In the genomic region with DNA sequence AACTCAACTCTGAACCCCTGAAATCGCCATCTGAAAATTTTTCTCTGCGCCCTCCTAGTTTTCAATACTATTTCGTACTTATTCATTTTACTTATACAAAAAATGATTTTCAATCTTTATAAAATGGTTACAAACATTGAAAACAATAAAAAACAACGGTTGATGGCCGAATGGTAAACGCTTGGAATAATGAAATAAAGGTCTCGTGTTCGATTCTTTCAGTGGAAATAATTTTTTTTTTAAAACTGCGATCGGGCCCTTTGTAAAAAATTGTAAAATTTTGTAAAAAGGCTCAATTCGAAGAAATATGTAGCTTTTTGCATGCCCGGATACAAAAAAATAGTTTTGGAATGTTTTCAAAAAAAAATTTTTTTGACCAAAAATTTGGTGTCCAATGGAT, we compare ENCODE assay signal across 2 worm cellular contexts.
TF ChIP-seq lines count a peak whose summit lies in the region.
"Not testable (repeated sequence)": the region's sequence is repeated elsewhere in the genome, so short reads cannot be mapped to it uniquely, and the experiment has no call there.

No protein-coding gene starts in this region.

TF ChIP-seq in whole organism, L4 larva, 104 proteins besides CTCF, POLR2A, EP300 and RAD21:
- peak; percentile 27; the same call in 1 of the 2 replicates for TF ChIP-seq lin-38 (GFP tag; IDR thresholded peaks at IDR 0.05; lab: Robert Waterston, UW)

TF ChIP-seq in whole organism, young adult, 124 proteins besides CTCF, POLR2A, EP300 and RAD21:
- TF ChIP-seq rpc-1 (optimal IDR thresholded peaks at IDR 0.05; lab: Kevin White, UChicago) = not testable (repeated sequence)
- peak; percentile 53 for TF ChIP-seq rpc-1 (tag; optimal IDR thresholded peaks at IDR 0.05; lab: Kevin White, UChicago)
- peak; percentile 29 for TF ChIP-seq tbp1 (GFP tag; optimal IDR thresholded peaks at IDR 0.05; lab: Kevin White, UChicago)
- TF ChIP-seq hmg-1.2 (GFP tag; IDR thresholded peaks at IDR 0.05; lab: Robert Waterston, UW) = peak; percentile 71
- peak; percentile 61; the same call in 1 of the 2 replicates for TF ChIP-seq lin-26 (GFP tag; IDR thresholded peaks at IDR 0.05; lab: Robert Waterston, UW)
